Worm (Caenorhabditis elegans) whole organism, L4 larva: Measurements from ENCODE around the gene mrck-1.

Experiments used
- D1046.2 ChIP-seq: fragments of 200-800 bp; sonication (Bioruptor generic); IDR thresholded peaks from 2 replicates; pipeline ENCODE4 v1.3.6; 2022; ENCODE audit warnings: missing genetic modification characterization, missing compliant biosample characterization
- F10B5.3 ChIP-seq: sonication (generic microtip); optimal IDR thresholded peaks from 2 replicates; lab custom pipeline; 2016; ENCODE audit warnings: mild to moderate bottlenecking, missing genetic modification characterization, missing compliant biosample characterization
- F26F4.8 ChIP-seq: fragments of 200-800 bp; sonication (Bioruptor generic); conservative IDR thresholded peaks from 2 replicates; pipeline ENCODE4 v1.3.6; 2022; ENCODE audit warnings: missing genetic modification characterization, missing compliant biosample characterization
- F37D6.2 ChIP-seq: sonication (generic microtip); optimal IDR thresholded peaks from 2 replicates; lab custom pipeline; 2016; ENCODE audit warnings: mild to moderate bottlenecking, missing genetic modification characterization, missing compliant biosample characterization
- F49E8.2 ChIP-seq: sonication (generic microtip); optimal IDR thresholded peaks from 2 replicates; lab custom pipeline; 2016; ENCODE audit warnings: missing compliant biosample characterization, mild to moderate bottlenecking, missing genetic modification characterization, borderline replicate concordance
- T20F7.1 ChIP-seq: fragments of 200-800 bp; sonication (Bioruptor generic); optimal IDR thresholded peaks from 2 replicates; lab custom pipeline; 2018; ENCODE audit warnings: mild to moderate bottlenecking, missing genetic modification characterization, missing compliant biosample characterization
- Y105C5A.15 ChIP-seq: fragments of 200-800 bp; sonication (Bioruptor generic); IDR thresholded peaks from 2 replicates; pipeline ENCODE4 v1.3.6; 2022; ENCODE audit warnings: missing genetic modification characterization, missing compliant biosample characterization
- Y75B8A.6 ChIP-seq: fragments of 200-800 bp; sonication (Bioruptor generic); IDR thresholded peaks from 2 replicates; pipeline ENCODE4 v1.3.6; 2022; ENCODE audit warnings: missing genetic modification reagents, missing genetic modification characterization, missing compliant biosample characterization
- ZK337.2 ChIP-seq: fragments of 200-800 bp; sonication (Bioruptor generic); IDR thresholded peaks from 2 replicates; pipeline ENCODE4 v1.3.6; 2022; ENCODE audit warnings: missing genetic modification reagents, missing genetic modification characterization, missing compliant biosample characterization
- ZK546.5 ChIP-seq, 2 experiments: sonication (generic microtip); optimal IDR thresholded peaks; 2 replicates each; lab custom pipeline; 2017; ENCODE audit warnings: missing biosample characterization in 2 of 2, missing genetic modification characterization in 2 of 2
- aha-1 ChIP-seq: fragments of 150-350 bp; peaks from one replicate; lab custom pipeline; 2014; ENCODE audit warnings: missing biosample characterization, missing genetic modification characterization
- attf-4 ChIP-seq: sonication (generic microtip); optimal IDR thresholded peaks from 3 replicates; lab custom pipeline; 2017; ENCODE audit warnings: missing biosample characterization, missing genetic modification characterization
- ceh-32 ChIP-seq: sonication (generic microtip); optimal IDR thresholded peaks from 2 replicates; lab custom pipeline; 2016; ENCODE audit warnings: mild to moderate bottlenecking, missing genetic modification characterization, missing compliant biosample characterization; ENCODE audit not compliant: poor library complexity
- ceh-44 ChIP-seq: fragments of 200-800 bp; sonication (Bioruptor generic); IDR thresholded peaks from 2 replicates; pipeline ENCODE4 v1.3.6; 2022; ENCODE audit warnings: missing genetic modification reagents, missing genetic modification characterization, missing compliant biosample characterization
- ceh-62 ChIP-seq: sonication (generic microtip); optimal IDR thresholded peaks from 2 replicates; lab custom pipeline; 2017; ENCODE audit warnings: missing biosample characterization, missing genetic modification characterization
- ces-1 ChIP-seq: fragments of 150-350 bp; sonication (generic microtip); optimal IDR thresholded peaks from 4 replicates; lab custom pipeline; 2014; ENCODE audit warnings: missing biosample characterization, missing genetic modification reagents, missing genetic modification characterization
- ctbp-1 ChIP-seq: fragments of 200-800 bp; sonication (Bioruptor generic); IDR thresholded peaks from 2 replicates; pipeline ENCODE4 v1.3.6; 2022; ENCODE audit warnings: missing genetic modification reagents, missing genetic modification characterization, missing compliant biosample characterization
- daf-12 ChIP-seq: fragments of 150-350 bp; optimal IDR thresholded peaks from 2 replicates; lab custom pipeline; 2014; ENCODE audit warnings: missing biosample characterization, missing genetic modification reagents, missing genetic modification characterization
- dmd-6 ChIP-seq: fragments of 200-800 bp; sonication (Bioruptor generic); IDR thresholded peaks from 2 replicates; pipeline ENCODE4 v1.3.6; 2022; ENCODE audit warnings: missing genetic modification reagents, missing genetic modification characterization, missing compliant biosample characterization
- dmd-8 ChIP-seq: fragments of 200-800 bp; sonication (Bioruptor generic); IDR thresholded peaks from 2 replicates; pipeline ENCODE4 v1.3.6; 2022; ENCODE audit warnings: missing genetic modification characterization, missing compliant biosample characterization
- dmd-9 ChIP-seq: fragments of 200-800 bp; sonication (Bioruptor generic); IDR thresholded peaks from 2 replicates; pipeline ENCODE4 v1.3.6; 2022; ENCODE audit warnings: missing genetic modification reagents, missing genetic modification characterization, missing compliant biosample characterization
- duxl-1 ChIP-seq: sonication (generic microtip); optimal IDR thresholded peaks from 2 replicates; lab custom pipeline; 2016; ENCODE audit warnings: mild to moderate bottlenecking, missing genetic modification characterization, moderate library complexity, missing compliant biosample characterization; ENCODE audit not compliant: poor library complexity
- egl-43 ChIP-seq: fragments of 200-800 bp; sonication (Bioruptor generic); IDR thresholded peaks from 2 replicates; pipeline ENCODE4 v1.3.6; 2022; ENCODE audit warnings: missing genetic modification reagents, missing genetic modification characterization, missing compliant biosample characterization
- hif-1 ChIP-seq, 2 experiments: sonication (generic microtip); optimal IDR thresholded peaks; 2 replicates each; lab custom pipeline; 2016 to 2017; ENCODE audit warnings: missing compliant biosample characterization in 2 of 2, missing genetic modification characterization in 2 of 2, missing genetic modification reagents in 2 of 2, missing genotype in 2 of 2, mild to moderate bottlenecking in 1 of 2
- hlh-11 ChIP-seq: fragments of 200-800 bp; sonication (Bioruptor generic); optimal IDR thresholded peaks from 2 replicates; lab custom pipeline; 2018; ENCODE audit warnings: mild to moderate bottlenecking, missing genetic modification characterization, missing compliant biosample characterization
- hmg-1.1 ChIP-seq: fragments of 200-800 bp; sonication (Bioruptor generic); IDR thresholded peaks from 2 replicates; pipeline ENCODE4 v1.3.6; 2022; ENCODE audit warnings: missing genetic modification reagents, missing genetic modification characterization, missing compliant biosample characterization
- lim-7 ChIP-seq: fragments of 200-800 bp; sonication (Bioruptor generic); IDR thresholded peaks from 2 replicates; pipeline ENCODE4 v1.3.6; 2022; ENCODE audit warnings: missing genetic modification characterization, missing compliant biosample characterization
- lin-1 ChIP-seq: fragments of 200-800 bp; sonication (Bioruptor generic); IDR thresholded peaks from 2 replicates; pipeline ENCODE4 v1.3.6; 2022; ENCODE audit warnings: missing genetic modification reagents, missing genetic modification characterization, missing compliant biosample characterization
- lin-15B ChIP-seq: fragments of 150-350 bp; sonication (generic microtip); optimal IDR thresholded peaks from 3 replicates; lab custom pipeline; 2014; ENCODE audit warnings: missing biosample characterization, missing genetic modification characterization
- lin-29 ChIP-seq: fragments of 200-800 bp; sonication (Bioruptor generic); IDR thresholded peaks from 2 replicates; pipeline ENCODE4 v1.3.6; 2022; ENCODE audit warnings: missing genetic modification reagents, missing genetic modification characterization, missing compliant biosample characterization
- lin-39 ChIP-seq: fragments of 150-350 bp; optimal IDR thresholded peaks from 2 replicates; lab custom pipeline; 2014; ENCODE audit warnings: missing biosample characterization, missing genetic modification reagents, missing genetic modification characterization
- madf-9 ChIP-seq: fragments of 200-800 bp; sonication (Bioruptor generic); conservative IDR thresholded peaks from 2 replicates; pipeline ENCODE4 v1.3.6; 2022; ENCODE audit warnings: missing genetic modification reagents, missing genetic modification characterization, missing compliant biosample characterization
- mep-1 ChIP-seq: fragments of 150-350 bp; sonication (generic microtip); optimal IDR thresholded peaks from 3 replicates; lab custom pipeline; 2014; ENCODE audit warnings: missing biosample characterization, missing genetic modification characterization
- mes-2 ChIP-seq: sonication (generic microtip); optimal IDR thresholded peaks from 2 replicates; lab custom pipeline; 2016; ENCODE audit warnings: missing genotype, mild to moderate bottlenecking, missing genetic modification characterization, missing compliant biosample characterization; ENCODE audit not compliant: poor library complexity, severe bottlenecking
- mxl-2 ChIP-seq: fragments of 200-800 bp; sonication (Bioruptor generic); conservative IDR thresholded peaks from 2 replicates; pipeline ENCODE4 v1.3.6; 2022; ENCODE audit warnings: missing genetic modification reagents, missing genetic modification characterization, missing compliant biosample characterization
- nhr-10 ChIP-seq: fragments of 150-350 bp; optimal IDR thresholded peaks from 2 replicates; lab custom pipeline; 2014; ENCODE audit warnings: missing biosample characterization, missing genetic modification characterization
- nhr-25 ChIP-seq: sonication (generic microtip); optimal IDR thresholded peaks from 2 replicates; lab custom pipeline; 2017; ENCODE audit warnings: missing genetic modification characterization, mild to moderate bottlenecking, missing compliant biosample characterization, antibody characterized with exemption, moderate library complexity, borderline replicate concordance; ENCODE audit not compliant: insufficient read depth
- nhr-48 ChIP-seq: sonication (generic microtip); optimal IDR thresholded peaks from 2 replicates; lab custom pipeline; 2016; ENCODE audit warnings: mild to moderate bottlenecking, missing genetic modification characterization, missing compliant biosample characterization
- nhr-76 ChIP-seq: fragments of 150-350 bp; optimal IDR thresholded peaks from 2 replicates; lab custom pipeline; 2014; ENCODE audit warnings: missing biosample characterization, missing genetic modification characterization
- nhr-77 ChIP-seq: fragments of 150-350 bp; optimal IDR thresholded peaks from 2 replicates; lab custom pipeline; 2014; ENCODE audit warnings: missing biosample characterization, missing genetic modification characterization
- pha-4 ChIP-seq, 2 experiments: fragments of 150-350 bp in 1 of 2; fragments of 200-800 bp in 1 of 2; sonication (Bioruptor generic) in 1 of 2; IDR thresholded peaks in 1 of 2; optimal IDR thresholded peaks in 1 of 2; 2 replicates each; pipeline versions ENCODE4 v1.3.6 to Lab custom; 2014 to 2022; ENCODE audit warnings: missing genetic modification characterization in 2 of 2, missing genetic modification reagents in 2 of 2, missing biosample characterization in 1 of 2, missing compliant biosample characterization in 1 of 2
- saeg-2 ChIP-seq: fragments of 200-800 bp; sonication (Bioruptor generic); IDR thresholded peaks from 2 replicates; pipeline ENCODE4 v1.3.6; 2022; ENCODE audit warnings: missing genetic modification reagents, missing genetic modification characterization, missing compliant biosample characterization
- set-16 ChIP-seq: fragments of 200-800 bp; sonication (Bioruptor generic); IDR thresholded peaks from 2 replicates; pipeline ENCODE4 v1.3.6; 2022; ENCODE audit warnings: missing genetic modification reagents, missing genetic modification characterization, missing compliant biosample characterization
- skn-1 ChIP-seq: fragments of 150-350 bp; optimal IDR thresholded peaks from 2 replicates; lab custom pipeline; 2014; ENCODE audit warnings: missing biosample characterization, missing genetic modification characterization
- spr-1 ChIP-seq: sonication (generic microtip); optimal IDR thresholded peaks from 2 replicates; lab custom pipeline; 2016; ENCODE audit warnings: mild to moderate bottlenecking, missing genetic modification characterization, missing compliant biosample characterization
- unc-130 ChIP-seq: sonication (generic microtip); optimal IDR thresholded peaks from 2 replicates; lab custom pipeline; 2016; ENCODE audit warnings: missing genetic modification reagents, missing genetic modification characterization, missing compliant biosample characterization
- zfp-2 ChIP-seq: sonication (generic microtip); optimal IDR thresholded peaks from 2 replicates; lab custom pipeline; 2016; ENCODE audit warnings: mild to moderate bottlenecking, missing genetic modification characterization, missing compliant biosample characterization
- zfp-3 ChIP-seq: fragments of 200-800 bp; sonication (Bioruptor generic); conservative IDR thresholded peaks from 2 replicates; pipeline ENCODE4 v1.3.6; 2022; ENCODE audit warnings: missing genetic modification reagents, missing genetic modification characterization, missing compliant biosample characterization
- zip-11 ChIP-seq: fragments of 200-800 bp; sonication (Bioruptor generic); IDR thresholded peaks from 2 replicates; pipeline ENCODE4 v1.3.6; 2022; ENCODE audit warnings: missing genetic modification characterization, missing compliant biosample characterization
- ztf-11 ChIP-seq: fragments of 150-350 bp; optimal IDR thresholded peaks from 2 replicates; lab custom pipeline; 2014; ENCODE audit warnings: missing biosample characterization, missing genetic modification characterization

mrck-1 gene

ce11 chrV:6229457-6229949, 37.6 kb downstream of the mrck-1 start (continued):
- TF ChIP-seq pha-4 (GFP tag; IDR thresholded peaks at IDR 0.05; lab: Robert Waterston, UW): 0 out of 2 replicates have a peak, but pooled peaks have one; percentile 42
- TF ChIP-seq pha-4 (tag; optimal IDR thresholded peaks at IDR 0.05; lab: Kevin White, UChicago): peak; percentile 66
- peak; percentile 96 for TF ChIP-seq nhr-48 (tag; lab: Kevin White, UChicago)
- TF ChIP-seq F49E8.2 (tag; lab: Kevin White, UChicago): no peak
- peak; percentile 59 for TF ChIP-seq nhr-77 (tag; lab: Kevin White, UChicago)
- peak; percentile 22 for TF ChIP-seq spr-1 (tag; lab: Kevin White, UChicago)
- no peak for TF ChIP-seq attf-4 (tag; lab: Kevin White, UChicago)
- no peak for TF ChIP-seq ceh-32 (tag; lab: Kevin White, UChicago)
- TF ChIP-seq zfp-2: no peak
- no peak for TF ChIP-seq lin-29 (GFP tag; lab: Robert Waterston, UW)
- no peak for TF ChIP-seq zip-11 (GFP tag; lab: Robert Waterston, UW)
- TF ChIP-seq skn-1 (tag; lab: Kevin White, UChicago): no peak
- peak; percentile 79; the same call in 1 of the 2 replicates for TF ChIP-seq lin-1 (GFP tag; lab: Robert Waterston, UW)
- TF ChIP-seq ZK337.2 (GFP tag; lab: Robert Waterston, UW): no peak
- peak; percentile 30 for TF ChIP-seq set-16 (GFP tag; lab: Robert Waterston, UW)
- no peak for TF ChIP-seq lin-15B (tag; lab: Kevin White, UChicago)
- TF ChIP-seq F26F4.8 (GFP tag; lab: Robert Waterston, UW): no peak
- peak; percentile 54 for TF ChIP-seq duxl-1 (tag; lab: Kevin White, UChicago)
- TF ChIP-seq ctbp-1 (GFP tag; lab: Robert Waterston, UW): peak; percentile 71
- no peak for TF ChIP-seq Y105C5A.15 (GFP tag; lab: Robert Waterston, UW)
- TF ChIP-seq lin-39: no peak
- TF ChIP-seq ceh-62 (tag; lab: Kevin White, UChicago): no peak
- TF ChIP-seq mxl-2: no peak
- no peak for TF ChIP-seq daf-12
- TF ChIP-seq nhr-25 (tag; lab: Kevin White, UChicago): peak; percentile 79
- TF ChIP-seq madf-9 (GFP tag; lab: Robert Waterston, UW): 0 out of 2 replicates have a peak, but pooled peaks have one; percentile 2
- TF ChIP-seq dmd-9 (GFP tag; lab: Robert Waterston, UW): no peak
- TF ChIP-seq hif-1 (tag; optimal IDR thresholded peaks at IDR 0.05; lab: Kevin White, UChicago): peak; percentile 69 to 95
- peak; percentile 98 for TF ChIP-seq hlh-11 (tag; lab: Kevin White, UChicago)
- TF ChIP-seq lim-7 (GFP tag; lab: Robert Waterston, UW): no peak
- TF ChIP-seq F37D6.2 (tag; lab: Kevin White, UChicago): no peak
- no peak for TF ChIP-seq ZK546.5 (tag; optimal IDR thresholded peaks at IDR 0.05; lab: Kevin White, UChicago)
- peak; percentile 28 for TF ChIP-seq mes-2 (tag; lab: Kevin White, UChicago)
- TF ChIP-seq nhr-76 (tag; lab: Kevin White, UChicago): peak; percentile 15
- no peak for TF ChIP-seq ceh-44 (GFP tag; lab: Robert Waterston, UW)
- TF ChIP-seq dmd-6 (GFP tag; lab: Robert Waterston, UW): peak; percentile 87
- no peak for TF ChIP-seq F10B5.3
- TF ChIP-seq unc-130 (GFP tag; lab: Kevin White, UChicago): no peak
- TF ChIP-seq mep-1 (tag; lab: Kevin White, UChicago): peak; percentile 82
- no peak for TF ChIP-seq D1046.2
- TF ChIP-seq Y75B8A.6: peak; percentile 4; the same call in 1 of the 2 replicates
- TF ChIP-seq ztf-11 (tag; lab: Kevin White, UChicago): no peak
- TF ChIP-seq egl-43 (GFP tag; lab: Robert Waterston, UW): no peak
- TF ChIP-seq nhr-10 (tag; lab: Kevin White, UChicago): peak; percentile 66
- peak; percentile 25 for TF ChIP-seq T20F7.1
- no peak for TF ChIP-seq ces-1 (GFP tag; lab: Kevin White, UChicago)
- peak; percentile 18; the same call in 1 of the 2 replicates for TF ChIP-seq saeg-2 (GFP tag; lab: Robert Waterston, UW)
- peak; percentile 38; the same call in 1 of the 2 replicates for TF ChIP-seq zfp-3
- TF ChIP-seq aha-1: peak; percentile 99
- no peak for TF ChIP-seq dmd-8 (GFP tag; lab: Robert Waterston, UW)
- TF ChIP-seq hmg-1.1 (GFP tag; lab: Robert Waterston, UW): 0 out of 2 replicates have a peak, but pooled peaks have one; percentile 18
